Worm (Caenorhabditis elegans): ENCODE measurements around the gene ttll-12.
A peak's percentile ranks its signal among the peaks of the same experiment; 100 is the strongest.

The ttll-12 gene

ce11 chrII:9338859-9339258, at the start of gene ttll-12:
Gene ttll-12, plus strand, starts transcription at chrII:9338997.
- no peak for TF ChIP-seq tbx-2 (tag; optimal IDR thresholded peaks at IDR 0.05)
- no peak for TF ChIP-seq nhr-67 (tag; optimal IDR thresholded peaks at IDR 0.05)
- no peak for TF ChIP-seq elt-3 (tag; optimal IDR thresholded peaks at IDR 0.05)
- no peak for TF ChIP-seq zag-1 (tag; optimal IDR thresholded peaks at IDR 0.05)
- TF ChIP-seq egl-27 (tag; optimal IDR thresholded peaks at IDR 0.05) = no peak
- TF ChIP-seq nhr-77 (tag; optimal IDR thresholded peaks at IDR 0.05) = no peak
- peak; percentile 9 for TF ChIP-seq nhr-25 (tag; optimal IDR thresholded peaks at IDR 0.05)
- TF ChIP-seq eor-1 (tag; optimal IDR thresholded peaks at IDR 0.05) = no peak
- TF ChIP-seq nhr-237 (tag; optimal IDR thresholded peaks at IDR 0.05) = no peak
- TF ChIP-seq egl-5 (tag; optimal IDR thresholded peaks at IDR 0.05) = no peak
- no peak for TF ChIP-seq ZK546.5 (tag; optimal IDR thresholded peaks at IDR 0.05)
- TF ChIP-seq nhr-23 (tag; optimal IDR thresholded peaks at IDR 0.05) = no peak
- no peak for TF ChIP-seq ceh-82 (tag; optimal IDR thresholded peaks at IDR 0.05)
- peak; percentile 85 for TF ChIP-seq ama-1 (optimal IDR thresholded peaks at IDR 0.05)
- TF ChIP-seq fkh-2 (tag; optimal IDR thresholded peaks at IDR 0.05) = no peak

- TF ChIP-seq nhr-77 (tag; optimal IDR thresholded peaks at IDR 0.05) (no peak), egl-27 (tag; optimal IDR thresholded peaks at IDR 0.05) (no peak), lin-15B (tag; optimal IDR thresholded peaks at IDR 0.05) (no peak), egl-5 (tag; optimal IDR thresholded peaks at IDR 0.05) (no peak), lsy-12 (tag; optimal IDR thresholded peaks at IDR 0.05) (no peak), daf-12 (tag; optimal IDR thresholded peaks at IDR 0.05) (no peak), ceh-16 (tag; optimal IDR thresholded peaks at IDR 0.05) (no peak), ceh-9 (tag; optimal IDR thresholded peaks at IDR 0.05) (no peak), fkh-10 (GFP tag; optimal IDR thresholded peaks at IDR 0.05) (no peak), jun-1 (tag; optimal IDR thresholded peaks at IDR 0.05) (no peak), nhr-23 (tag; optimal IDR thresholded peaks at IDR 0.05) (no peak), mml-1 (tag; optimal IDR thresholded peaks at IDR 0.05) (no peak), nhr-43 (tag; optimal IDR thresholded peaks at IDR 0.05; ENCODE audit: poor library complexity, severe bottlenecking) (no peak), ceh-82 (tag; optimal IDR thresholded peaks at IDR 0.05) (no peak), elt-3 (tag; optimal IDR thresholded peaks at IDR 0.05) (no peak), fkh-2 (tag; optimal IDR thresholded peaks at IDR 0.05) (no peak), snpc-4 (tag; optimal IDR thresholded peaks at IDR 0.05) (no peak), lin-39 (tag; optimal IDR thresholded peaks at IDR 0.05) (no peak)
Observed at ce11 chrII:9289127-9289526, 49.7 kb upstream of the ttll-12 start.

ce11 chrII:9291632-9292031, 47.2 kb upstream of the ttll-12 start, which contains the start of gene acs-7:
Gene acs-7, plus strand, starts transcription at chrII:9292017.
- TF ChIP-seq elt-1 (tag; optimal IDR thresholded peaks at IDR 0.05) = no peak
- no peak for TF ChIP-seq ztf-4 (tag; optimal IDR thresholded peaks at IDR 0.05)
- TF ChIP-seq ZK546.5 (tag; optimal IDR thresholded peaks at IDR 0.05) = no peak
- TF ChIP-seq ceh-28 (tag; optimal IDR thresholded peaks at IDR 0.05) = no peak
- no peak for TF ChIP-seq nhr-28 (tag; optimal IDR thresholded peaks at IDR 0.05)
- TF ChIP-seq egl-5 (tag; optimal IDR thresholded peaks at IDR 0.05) = no peak
- no peak for TF ChIP-seq aly-2 (tag; optimal IDR thresholded peaks at IDR 0.05)
- TF ChIP-seq nhr-43 (tag; optimal IDR thresholded peaks at IDR 0.05; ENCODE audit: poor library complexity, severe bottlenecking) = no peak
- no peak for TF ChIP-seq lin-15B (tag; optimal IDR thresholded peaks at IDR 0.05)
- TF ChIP-seq ceh-82 (tag; optimal IDR thresholded peaks at IDR 0.05) = no peak
- TF ChIP-seq R02D3.7 (tag; optimal IDR thresholded peaks at IDR 0.05) = no peak
- no peak for TF ChIP-seq lin-39 (tag; optimal IDR thresholded peaks at IDR 0.05)
- no peak for TF ChIP-seq nhr-67 (tag; optimal IDR thresholded peaks at IDR 0.05)
- no peak for TF ChIP-seq zag-1 (tag; optimal IDR thresholded peaks at IDR 0.05)
- TF ChIP-seq skn-1 (tag; optimal IDR thresholded peaks at IDR 0.05) = no peak
- no peak for TF ChIP-seq ceh-9 (tag; optimal IDR thresholded peaks at IDR 0.05)
- TF ChIP-seq fos-1 (tag; optimal IDR thresholded peaks at IDR 0.05) = no peak
- peak; percentile 64 for TF ChIP-seq pha-4 (tag; optimal IDR thresholded peaks at IDR 0.05)
- no peak for TF ChIP-seq nhr-237 (tag; optimal IDR thresholded peaks at IDR 0.05)
- TF ChIP-seq nhr-23 (tag; optimal IDR thresholded peaks at IDR 0.05) = no peak
- TF ChIP-seq eor-1 (tag; optimal IDR thresholded peaks at IDR 0.05) = no peak
- TF ChIP-seq snpc-4 (tag; optimal IDR thresholded peaks at IDR 0.05) = no peak
- no peak for TF ChIP-seq nhr-12 (tag; optimal IDR thresholded peaks at IDR 0.05)
- TF ChIP-seq tbx-2 (tag; optimal IDR thresholded peaks at IDR 0.05) = no peak
- no peak for TF ChIP-seq unc-62 (GFP tag; optimal IDR thresholded peaks at IDR 0.05)
- TF ChIP-seq elt-2 (tag; optimal IDR thresholded peaks at IDR 0.05) = peak; percentile 98
- peak; percentile 81 for TF ChIP-seq nhr-76 (tag; optimal IDR thresholded peaks at IDR 0.05)
- TF ChIP-seq elt-3 (tag; optimal IDR thresholded peaks at IDR 0.05) = no peak
- no peak for TF ChIP-seq unc-39 (tag; optimal IDR thresholded peaks at IDR 0.05)
- TF ChIP-seq fkh-10 (GFP tag; optimal IDR thresholded peaks at IDR 0.05) = no peak
- no peak for TF ChIP-seq fkh-2 (tag; optimal IDR thresholded peaks at IDR 0.05)
- TF ChIP-seq nhr-77 (tag; optimal IDR thresholded peaks at IDR 0.05) = no peak
- no peak for TF ChIP-seq egl-27 (tag; optimal IDR thresholded peaks at IDR 0.05)
- no peak for TF ChIP-seq daf-12 (tag; optimal IDR thresholded peaks at IDR 0.05)
- TF ChIP-seq mml-1 (tag; optimal IDR thresholded peaks at IDR 0.05) = no peak
- no peak for TF ChIP-seq sea-2 (GFP tag; optimal IDR thresholded peaks at IDR 0.05)
- no peak for TF ChIP-seq ceh-16 (tag; optimal IDR thresholded peaks at IDR 0.05)
- no peak for TF ChIP-seq mdl-1 (tag; optimal IDR thresholded peaks at IDR 0.05)
- no peak for TF ChIP-seq nhr-25 (tag; optimal IDR thresholded peaks at IDR 0.05)
- no peak for TF ChIP-seq ama-1 (optimal IDR thresholded peaks at IDR 0.05)
- peak; percentile 64 for TF ChIP-seq jun-1 (tag; optimal IDR thresholded peaks at IDR 0.05)
- TF ChIP-seq nhr-11 (tag; optimal IDR thresholded peaks at IDR 0.05) = no peak
- no peak for TF ChIP-seq lsy-12 (tag; optimal IDR thresholded peaks at IDR 0.05)
- peak; percentile 34 for TF ChIP-seq nfya-1 (tag; optimal IDR thresholded peaks at IDR 0.05; ENCODE audit: insufficient read depth)
- no peak for TF ChIP-seq hmg-11 (tag; optimal IDR thresholded peaks at IDR 0.05)
- TF ChIP-seq ztf-11 (tag; optimal IDR thresholded peaks at IDR 0.05) = no peak

All from whole organism, L3 larva.